Fruit fly (Drosophila melanogaster) whole organism, pupa: ENCODE data around the gene Bug22.

Experiments
- CG10348 ChIP-seq: fragments of 200-800 bp; sonication (Bioruptor generic); IDR thresholded peaks from 2 replicates; pipeline ENCODE4 v1.3.6; 2022; ENCODE audit warnings: missing biosample characterization, missing genetic modification characterization
- CG15710 ChIP-seq: fragments of 200-800 bp; sonication (Bioruptor generic); optimal IDR thresholded peaks from 2 replicates; lab custom pipeline; 2018; ENCODE audit warnings: missing biosample characterization, mild to moderate bottlenecking, missing genetic modification characterization, moderate library complexity
- CG17806 ChIP-seq: fragments of 200-800 bp; sonication (Bioruptor generic); optimal IDR thresholded peaks from 2 replicates; lab custom pipeline; 2018; ENCODE audit warnings: missing biosample characterization, mild to moderate bottlenecking, missing genetic modification characterization, moderate library complexity
- CG34367 ChIP-seq: fragments of 200-800 bp; sonication (Bioruptor generic); optimal IDR thresholded peaks from 2 replicates; lab custom pipeline; 2018; ENCODE audit warnings: missing biosample characterization, mild to moderate bottlenecking, missing genetic modification characterization
- CG9948 ChIP-seq: fragments of 200-800 bp; sonication (Bioruptor generic); optimal IDR thresholded peaks from 2 replicates; lab custom pipeline; 2018; ENCODE audit warnings: missing biosample characterization, mild to moderate bottlenecking, missing genetic modification characterization, moderate library complexity
- EcR ChIP-seq: fragments of 200-800 bp; sonication (Bioruptor generic); optimal IDR thresholded peaks from 3 replicates; lab custom pipeline; 2019; ENCODE audit warnings: missing biosample characterization, missing genetic modification characterization, mild to moderate bottlenecking, moderate library complexity, missing genetic modification reagents
- Snoo ChIP-seq: fragments of 200-800 bp; sonication (Bioruptor generic); optimal IDR thresholded peaks from 3 replicates; lab custom pipeline; 2017; ENCODE audit warnings: missing biosample characterization, mild to moderate bottlenecking, missing genetic modification characterization, inconsistent platforms

dm6 chr2L:10472257-10472656 is 41.5 kb upstream of the Bug22 start:
- TF ChIP-seq CG9948 (tag; lab: Kevin White, UChicago) (no peak), EcR (GFP tag; lab: Kevin White, UChicago) (no peak), CG15710 (no peak), CG17806 (tag; lab: Kevin White, UChicago) (no peak), CG10348 (GFP tag; lab: Robert Waterston, UW) (no peak), Snoo (tag; lab: Kevin White, UChicago) (no peak), CG34367 (tag; lab: Kevin White, UChicago) (no peak)
